Fruit fly (Drosophila melanogaster): Measurements from ENCODE around the gene CG5116.
A peak's percentile ranks its signal among the peaks of the same experiment; 100 is the strongest.

Gene CG5116

dm6 chr3R:25489116-25489515, 6.2 kb downstream of the CG5116 start (continued):
- TF ChIP-seq eve (GFP tag; optimal IDR thresholded peaks at IDR 0.05) = no peak
- TF ChIP-seq CG7556 (GFP tag; optimal IDR thresholded peaks at IDR 0.05) = peak; percentile 61
- TF ChIP-seq HmgZ (tag; optimal IDR thresholded peaks at IDR 0.05) = no peak
- TF ChIP-seq ara (GFP tag; IDR thresholded peaks at IDR 0.05) = peak; percentile 61; the same call in 1 of the 2 replicates
- TF ChIP-seq CG18011 (GFP tag; optimal IDR thresholded peaks at IDR 0.05) = no peak
- TF ChIP-seq disco-r (GFP tag; optimal IDR thresholded peaks at IDR 0.05) = no peak
- TF ChIP-seq CG32767 (GFP tag; IDR thresholded peaks at IDR 0.05) = no peak
- TF ChIP-seq CG4360 (GFP tag; IDR thresholded peaks at IDR 0.05) = no peak
- TF ChIP-seq cas (GFP tag; IDR thresholded peaks at IDR 0.05) = no peak
- no peak for TF ChIP-seq sr (GFP tag; IDR thresholded peaks at IDR 0.05)
- TF ChIP-seq CG17361 (GFP tag; IDR thresholded peaks at IDR 0.05) = peak; percentile 74
- TF ChIP-seq CG14667 (GFP tag; IDR thresholded peaks at IDR 0.05) = no peak
- TF ChIP-seq CG6689 (GFP tag; IDR thresholded peaks at IDR 0.05) = peak; percentile 62
- TF ChIP-seq CG7928 (GFP tag; optimal IDR thresholded peaks at IDR 0.05) = no peak
- TF ChIP-seq zen2 (GFP tag; IDR thresholded peaks at IDR 0.05; ENCODE audit: partially characterized antibody) = no peak
- no peak for TF ChIP-seq mld (GFP tag; IDR thresholded peaks at IDR 0.05; ENCODE audit: partially characterized antibody)
- TF ChIP-seq CG17912 (GFP tag; optimal IDR thresholded peaks at IDR 0.05) = no peak
- TF ChIP-seq CG17328 (GFP tag; IDR thresholded peaks at IDR 0.05) = peak; percentile 56; the same call in 1 of the 2 replicates
- no peak for TF ChIP-seq chinmo (GFP tag; IDR thresholded peaks at IDR 0.05; ENCODE audit: partially characterized antibody)
- TF ChIP-seq esg (GFP tag; conservative IDR thresholded peaks at IDR 0.05) = no peak
- peak; percentile 55; the same call in 1 of the 2 replicates for TF ChIP-seq CG14441 (GFP tag; IDR thresholded peaks at IDR 0.05)
- no peak for TF ChIP-seq CG13894 (tag; optimal IDR thresholded peaks at IDR 0.05)
- no peak for TF ChIP-seq CG3726 (GFP tag; IDR thresholded peaks at IDR 0.05)
- peak; percentile 46 for TF ChIP-seq HHEX (GFP tag; optimal IDR thresholded peaks at IDR 0.05)
- TF ChIP-seq salm (tag; optimal IDR thresholded peaks at IDR 0.05) = peak; percentile 27
- no peak for TF ChIP-seq sd (tag; optimal IDR thresholded peaks at IDR 0.05)
- TF ChIP-seq CG7963 (GFP tag; IDR thresholded peaks at IDR 0.05; ENCODE audit: partially characterized antibody) = no peak
- TF ChIP-seq Atf3 (GFP tag; optimal IDR thresholded peaks at IDR 0.05) = no peak
- peak; percentile 44; the same call in 1 of the 3 replicates for TF ChIP-seq zfh1 (GFP tag; IDR thresholded peaks at IDR 0.05)
- no peak; the same call in 1 of the 2 replicates for TF ChIP-seq MBD-R2 (GFP tag; IDR thresholded peaks at IDR 0.05)
- no peak for TF ChIP-seq CG42726 (GFP tag; IDR thresholded peaks at IDR 0.05; ENCODE audit: partially characterized antibody)
- no peak for TF ChIP-seq CG6765 (GFP tag; optimal IDR thresholded peaks at IDR 0.05)
- TF ChIP-seq grn (GFP tag; optimal IDR thresholded peaks at IDR 0.05) = no peak
- no peak for TF ChIP-seq Tbp (GFP tag; optimal IDR thresholded peaks at IDR 0.05)
- no peak for TF ChIP-seq corto (GFP tag; optimal IDR thresholded peaks at IDR 0.05)
- TF ChIP-seq NC2α (GFP tag; optimal IDR thresholded peaks at IDR 0.05) = no peak
- TF ChIP-seq tx (GFP tag; optimal IDR thresholded peaks at IDR 0.05) = no peak
- no peak for TF ChIP-seq prd (optimal IDR thresholded peaks at IDR 0.05)
- peak; percentile 74 for TF ChIP-seq prd (GFP tag; IDR thresholded peaks at IDR 0.05)
- TF ChIP-seq CG18619 (GFP tag; optimal IDR thresholded peaks at IDR 0.05) = no peak
- TF ChIP-seq Stat92E (GFP tag; optimal IDR thresholded peaks at IDR 0.05) = no peak
- TF ChIP-seq Pdp1 (GFP tag; optimal IDR thresholded peaks at IDR 0.05) = no peak
- no peak for TF ChIP-seq CG12744 (GFP tag; optimal IDR thresholded peaks at IDR 0.05)
- TF ChIP-seq CG15479 (GFP tag; optimal IDR thresholded peaks at IDR 0.05) = no peak
- peak; percentile 51 for TF ChIP-seq CG17385 (GFP tag; optimal IDR thresholded peaks at IDR 0.05)
- no peak for TF ChIP-seq Atf6 (GFP tag; IDR thresholded peaks at IDR 0.05)
- no peak for TF ChIP-seq lilli (GFP tag; optimal IDR thresholded peaks at IDR 0.05)
- no peak for TF ChIP-seq ac (GFP tag; optimal IDR thresholded peaks at IDR 0.05)
- TF ChIP-seq CG5180 (GFP tag; optimal IDR thresholded peaks at IDR 0.05) = no peak
- TF ChIP-seq h (optimal IDR thresholded peaks at IDR 0.05) = no peak
- TF ChIP-seq CG2875 (GFP tag; optimal IDR thresholded peaks at IDR 0.05) = peak; percentile 68
- peak; percentile 68 for TF ChIP-seq CG8924 (tag; optimal IDR thresholded peaks at IDR 0.05)

Measured in whole organism, embryonic.